Fruit fly (Drosophila melanogaster): ENCODE measurements around the gene D.

DNA sequence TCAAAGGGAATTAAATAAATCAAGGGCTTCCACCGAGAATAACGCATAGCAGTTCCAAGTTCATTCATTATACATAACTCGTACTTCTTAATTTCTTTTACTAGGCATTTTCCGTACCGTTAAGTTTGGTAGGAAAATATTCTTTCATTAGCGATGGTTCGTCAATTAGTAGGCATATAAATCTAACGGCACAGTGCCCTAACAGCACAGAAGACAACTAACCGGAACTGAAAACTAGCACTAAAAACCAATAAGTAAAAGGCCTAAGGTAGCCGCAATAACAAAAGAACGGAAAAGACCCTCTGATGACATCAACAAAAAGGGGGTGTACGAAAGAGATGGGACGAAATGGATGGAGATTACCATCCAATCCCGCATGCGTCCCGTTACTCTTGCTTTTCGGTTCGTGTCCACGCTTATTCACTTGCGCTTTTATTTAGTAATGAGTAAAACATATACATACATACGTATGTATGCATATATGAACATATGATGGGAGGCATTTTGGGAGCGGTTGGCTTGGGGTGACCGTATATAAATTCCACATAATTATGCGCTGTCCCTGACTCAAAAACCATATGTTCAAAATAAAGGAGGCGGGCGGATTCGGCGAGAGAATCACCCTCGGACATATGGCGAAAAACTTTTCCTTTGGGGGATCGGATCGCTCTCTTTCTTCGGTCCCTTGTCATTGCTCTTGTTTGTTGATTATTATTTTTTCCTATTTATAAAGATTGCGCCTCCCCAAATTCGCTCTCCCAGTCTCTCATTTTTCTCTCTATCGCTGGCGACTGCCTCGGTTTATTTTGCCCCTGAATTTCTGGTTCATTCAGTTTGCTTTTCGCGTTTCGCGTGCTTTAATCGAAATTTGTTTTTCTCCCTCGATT is 42.4 kb upstream of the D start:
- TF ChIP-seq pad (GFP tag; optimal IDR thresholded peaks at IDR 0.05) (peak; percentile 94), CG7101 (tag; optimal IDR thresholded peaks at IDR 0.05) (no peak), Clk (GFP tag; optimal IDR thresholded peaks at IDR 0.05) (no peak), tj (GFP tag; optimal IDR thresholded peaks at IDR 0.05) (no peak)

Measured in whole organism, adult.